Fruit fly (Drosophila melanogaster): ENCODE results near the gene Whamy.

Whamy gene

dm6 chr3R:9777941-9778360 lies 3.7 kb upstream of the Whamy start, which contains the start of gene RpS29 (continued):
- TF ChIP-seq Asciz (GFP tag; optimal IDR thresholded peaks at IDR 0.05) = peak; percentile 71
- TF ChIP-seq CG11398 (GFP tag; optimal IDR thresholded peaks at IDR 0.05) = peak; percentile 65
- peak; percentile 57 for TF ChIP-seq CG4854 (GFP tag; optimal IDR thresholded peaks at IDR 0.05)
- TF ChIP-seq pan (optimal IDR thresholded peaks at IDR 0.05) = no peak
- TF ChIP-seq pan (GFP tag; optimal IDR thresholded peaks at IDR 0.05 in 1 of 2, IDR thresholded peaks at IDR 0.05 in 1 of 2) = peak in 1 of 2 experiments; percentile 76
- TF ChIP-seq zfh2 (GFP tag; optimal IDR thresholded peaks at IDR 0.05) = peak; percentile 87
- TF ChIP-seq jigr1 (GFP tag; IDR thresholded peaks at IDR 0.05) = no peak
- TF ChIP-seq CG3163 (GFP tag; optimal IDR thresholded peaks at IDR 0.05) = peak; percentile 80
- peak; percentile 73 for TF ChIP-seq scrt (GFP tag; optimal IDR thresholded peaks at IDR 0.05)
- peak; percentile 73 for TF ChIP-seq CG2712 (tag; optimal IDR thresholded peaks at IDR 0.05)
- TF ChIP-seq Ptx1 (GFP tag; IDR thresholded peaks at IDR 0.05) = peak; percentile 79
- TF ChIP-seq Scr (GFP tag; IDR thresholded peaks at IDR 0.05; ENCODE audit: partially characterized antibody) = peak; percentile 91
- TF ChIP-seq CG6683 (GFP tag; optimal IDR thresholded peaks at IDR 0.05) = peak; percentile 73
- peak; percentile 67 for TF ChIP-seq PHDP (tag; optimal IDR thresholded peaks at IDR 0.05)
- peak; percentile 92 for TF ChIP-seq trem (tag; optimal IDR thresholded peaks at IDR 0.05)
- peak; percentile 74 for TF ChIP-seq CG3995 (GFP tag; optimal IDR thresholded peaks at IDR 0.05)
- peak; percentile 32 for TF ChIP-seq CG1529 (GFP tag; optimal IDR thresholded peaks at IDR 0.05)
- TF ChIP-seq nom (GFP tag; optimal IDR thresholded peaks at IDR 0.05) = peak; percentile 78
- TF ChIP-seq tgo (GFP tag; IDR thresholded peaks at IDR 0.05) = peak; percentile 65
- TF ChIP-seq dan (GFP tag; IDR thresholded peaks at IDR 0.05) = no peak
- peak; percentile 76 for TF ChIP-seq Bteb2 (GFP tag; optimal IDR thresholded peaks at IDR 0.05)
- peak; percentile 86 to 90 for TF ChIP-seq dpn (GFP tag; optimal IDR thresholded peaks at IDR 0.05)
- TF ChIP-seq nerfin-2 (GFP tag; IDR thresholded peaks at IDR 0.05; ENCODE audit: partially characterized antibody) = peak; percentile 70
- peak; percentile 93 for TF ChIP-seq CG16813 (GFP tag; IDR thresholded peaks at IDR 0.05; ENCODE audit: partially characterized antibody)
- TF ChIP-seq ftz-f1 (GFP tag; optimal IDR thresholded peaks at IDR 0.05) = peak; percentile 74
- peak; percentile 65 for TF ChIP-seq NK7.1 (GFP tag; optimal IDR thresholded peaks at IDR 0.05)
- peak; percentile 81 for TF ChIP-seq mld (GFP tag; IDR thresholded peaks at IDR 0.05; ENCODE audit: partially characterized antibody)
- peak; percentile 50 to 85 for TF ChIP-seq Hr51 (GFP tag; optimal IDR thresholded peaks at IDR 0.05)
- TF ChIP-seq tio (GFP tag; optimal IDR thresholded peaks at IDR 0.05) = no peak
- TF ChIP-seq knrl (GFP tag; IDR thresholded peaks at IDR 0.05; ENCODE audit: partially characterized antibody) = peak; percentile 95
- TF ChIP-seq psq (GFP tag; optimal IDR thresholded peaks at IDR 0.05) = peak; percentile 50

dm6 chr3R:9774821-9775220 lies 602 bp upstream of the Whamy start, which contains the start of gene topi:
Gene topi, plus strand, starts transcription at chr3R:9775121.
- no peak for TF ChIP-seq CG15601 (tag; optimal IDR thresholded peaks at IDR 0.05)
- TF ChIP-seq CG15696 (tag; optimal IDR thresholded peaks at IDR 0.05) = no peak
- no peak for TF ChIP-seq CG9797 (GFP tag; optimal IDR thresholded peaks at IDR 0.05)
- no peak for TF ChIP-seq CG11560 (tag; IDR thresholded peaks at IDR 0.05)

- TF ChIP-seq CG6689 (GFP tag; IDR thresholded peaks at IDR 0.05) = peak; percentile 94
- TF ChIP-seq CG32772 (GFP tag; IDR thresholded peaks at IDR 0.05) = peak; percentile 91
- peak; percentile 72 for TF ChIP-seq CG18011 (GFP tag; optimal IDR thresholded peaks at IDR 0.05)
- peak; percentile 90 for TF ChIP-seq CG13624 (GFP tag; optimal IDR thresholded peaks at IDR 0.05)
- peak; percentile 90 for TF ChIP-seq zfh1 (GFP tag; IDR thresholded peaks at IDR 0.05)
- peak; percentile 56; the same call in 1 of the 2 replicates for TF ChIP-seq CG1024 (GFP tag; IDR thresholded peaks at IDR 0.05)
- peak; percentile 80 for TF ChIP-seq scrt (GFP tag; optimal IDR thresholded peaks at IDR 0.05)
- TF ChIP-seq CG16813 (GFP tag; IDR thresholded peaks at IDR 0.05; ENCODE audit: partially characterized antibody) = 0 out of 3 replicates have a peak, but pooled peaks have one; percentile 24
- TF ChIP-seq Adf1 (GFP tag; IDR thresholded peaks at IDR 0.05) = peak; percentile 71
- peak; percentile 75 for TF ChIP-seq run (tag; optimal IDR thresholded peaks at IDR 0.05)
- peak; percentile 88 for TF ChIP-seq zen (tag; optimal IDR thresholded peaks at IDR 0.05)
- peak; percentile 82 for TF ChIP-seq Nf-YC (tag; optimal IDR thresholded peaks at IDR 0.05)
- no peak for TF ChIP-seq hbn (GFP tag; IDR thresholded peaks at IDR 0.05; ENCODE audit: partially characterized antibody)
- peak; percentile 70; the same call in 1 of the 2 replicates for TF ChIP-seq CG8765 (GFP tag; IDR thresholded peaks at IDR 0.05)
- peak; percentile 90 for TF ChIP-seq Dp (GFP tag; optimal IDR thresholded peaks at IDR 0.05)
- TF ChIP-seq esg (GFP tag; conservative IDR thresholded peaks at IDR 0.05) = peak; percentile 92
These were observed 2.7 kb downstream of the Whamy start, which contains the start of gene CG9471 for dm6 chr3R:9771519-9771972. Gene CG9471, minus strand, starts transcription at chr3R:9771542.

Measured in whole organism, embryonic.